Worm (Caenorhabditis elegans): ENCODE results near the gene T12A7.6.
A peak's percentile ranks its signal among the peaks of the same experiment; 100 is the strongest.

The T12A7.6 gene

DNA sequence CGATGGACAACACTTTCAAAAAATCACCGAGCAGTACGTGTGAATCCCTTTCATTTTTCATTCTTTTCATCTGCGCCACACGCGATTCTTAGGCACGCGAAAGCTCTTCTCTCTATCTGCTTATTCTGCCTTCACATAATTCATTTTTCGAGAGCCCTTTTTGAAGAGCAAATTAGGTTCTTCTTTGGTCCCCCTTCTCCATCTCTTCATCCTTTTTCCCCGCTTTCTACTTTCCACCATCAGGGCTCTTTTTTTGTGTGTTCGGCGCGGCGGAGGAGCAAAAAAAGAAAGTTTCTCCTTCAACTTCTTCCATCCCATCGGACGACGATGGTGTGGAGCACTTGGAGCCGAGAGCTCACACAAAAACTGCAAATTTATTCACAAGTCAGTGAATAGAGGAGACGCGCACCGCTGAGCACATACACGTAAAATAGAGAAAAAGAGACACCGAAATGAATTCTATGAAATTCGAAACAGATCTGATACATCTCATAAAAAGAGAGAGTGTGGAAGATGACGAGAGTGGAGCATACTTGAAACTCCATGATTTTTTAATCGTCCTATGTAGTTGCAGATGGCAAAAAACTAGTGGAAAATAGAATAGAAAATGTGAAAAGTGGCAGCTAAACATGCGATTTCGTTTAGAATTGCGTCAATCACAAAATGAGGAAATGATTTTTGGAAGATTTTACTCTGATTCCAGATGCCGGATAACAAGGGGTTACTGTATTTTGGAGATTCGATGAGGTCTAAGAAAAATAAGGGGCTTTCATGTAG, 36.2 kb downstream of the T12A7.6 start:
- peak; percentile 84 for TF ChIP-seq ces-1 (GFP tag; optimal IDR thresholded peaks at IDR 0.05)
- no peak for TF ChIP-seq nhr-2 (tag; optimal IDR thresholded peaks at IDR 0.05)

DNA sequence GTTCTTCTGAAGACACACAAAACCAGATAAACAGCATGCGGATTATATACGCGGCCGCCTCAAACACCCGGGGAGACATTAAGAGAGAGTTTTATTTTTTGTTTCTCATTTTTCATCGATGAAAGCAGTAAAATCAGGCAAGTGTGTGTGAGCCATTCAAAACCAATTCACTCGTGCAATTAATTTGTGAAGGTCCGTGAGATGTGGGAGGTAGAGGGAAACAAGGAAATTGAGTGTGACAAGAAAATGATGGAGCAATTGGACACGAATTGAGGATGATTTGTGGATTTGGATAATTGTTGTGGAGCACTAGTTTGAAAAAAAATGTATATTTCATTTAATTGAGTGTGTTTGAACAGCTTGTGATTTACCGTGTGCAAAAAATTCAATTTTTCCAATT, 38.8 kb downstream of the T12A7.6 start:
- TF ChIP-seq ztf-11 (tag; optimal IDR thresholded peaks at IDR 0.05) (no peak), unc-120 (tag; optimal IDR thresholded peaks at IDR 0.05; ENCODE audit: poor library complexity, severe bottlenecking) (no peak), unc-62 (GFP tag; optimal IDR thresholded peaks at IDR 0.05) (no peak), elt-3 (tag; optimal IDR thresholded peaks at IDR 0.05) (no peak), ceh-39 (tag; optimal IDR thresholded peaks at IDR 0.05) (no peak), mls-2 (tag; optimal IDR thresholded peaks at IDR 0.05) (no peak), drap-1 (GFP tag; optimal IDR thresholded peaks at IDR 0.05) (no peak), ceh-43 (GFP tag; optimal IDR thresholded peaks at IDR 0.05) (no peak), snpc-4 (tag; optimal IDR thresholded peaks at IDR 0.05) (no peak), bed-3 (GFP tag; optimal IDR thresholded peaks at IDR 0.05) (no peak), pha-4 (tag; optimal IDR thresholded peaks at IDR 0.05) (no peak), blmp-1 (tag; optimal IDR thresholded peaks at IDR 0.05) (no peak), nhr-28 (tag; optimal IDR thresholded peaks at IDR 0.05) (no peak), nhr-76 (tag; optimal IDR thresholded peaks at IDR 0.05) (no peak), lin-32 (GFP tag; optimal IDR thresholded peaks at IDR 0.05) (no peak), nhr-2 (tag; optimal IDR thresholded peaks at IDR 0.05) (no peak), lsy-2 (tag; optimal IDR thresholded peaks at IDR 0.05) (no peak)

DNA sequence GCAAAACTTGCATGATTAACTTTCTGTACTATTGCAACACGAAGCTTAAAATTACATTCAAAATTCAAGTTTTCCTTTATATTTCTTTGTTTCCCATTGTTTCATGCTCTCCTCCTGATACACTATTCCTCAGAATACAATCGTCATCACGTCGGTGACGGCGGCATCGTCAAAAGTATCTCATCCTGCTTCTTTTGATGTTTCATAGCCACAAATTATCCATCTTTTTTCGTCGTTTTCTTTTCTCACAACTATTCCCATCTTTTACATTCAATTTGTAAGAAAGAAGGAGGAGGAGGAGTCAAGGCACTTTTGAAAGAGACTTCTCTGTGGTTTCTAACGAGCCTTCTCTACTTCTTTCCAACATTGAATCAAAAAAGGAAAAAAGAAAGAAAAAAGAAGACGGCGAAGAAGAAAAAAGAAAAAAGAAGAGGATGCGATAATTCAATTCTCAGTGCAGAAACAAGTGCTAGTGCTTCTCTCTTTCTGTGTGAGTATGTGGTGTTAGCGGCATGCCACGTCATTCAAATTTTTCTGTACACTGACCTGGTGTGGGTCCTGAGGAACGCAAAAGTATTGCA, 39.5 kb downstream of the T12A7.6 start:
- TF ChIP-seq mab-5 (tag; optimal IDR thresholded peaks at IDR 0.05): no peak
- TF ChIP-seq ces-1 (GFP tag; optimal IDR thresholded peaks at IDR 0.05): peak; percentile 92
- TF ChIP-seq nhr-28 (tag; optimal IDR thresholded peaks at IDR 0.05): no peak
- TF ChIP-seq elt-1 (tag; optimal IDR thresholded peaks at IDR 0.05; ENCODE audit: borderline replicate concordance, insufficient read depth): no peak

- TF ChIP-seq mab-5 (tag; optimal IDR thresholded peaks at IDR 0.05) (no peak), ces-1 (GFP tag; optimal IDR thresholded peaks at IDR 0.05) (no peak), elt-1 (tag; optimal IDR thresholded peaks at IDR 0.05; ENCODE audit: borderline replicate concordance, insufficient read depth) (no peak), tbx-8 (GFP tag; optimal IDR thresholded peaks at IDR 0.05) (no peak), sptf-1 (tag; optimal IDR thresholded peaks at IDR 0.05) (no peak), lin-13 (tag; optimal IDR thresholded peaks at IDR 0.05) (no peak), sem-2 (GFP tag; optimal IDR thresholded peaks at IDR 0.05) (no peak), unc-120 (tag; optimal IDR thresholded peaks at IDR 0.05; ENCODE audit: poor library complexity, severe bottlenecking) (no peak), ztf-11 (tag; optimal IDR thresholded peaks at IDR 0.05) (no peak), unc-39 (tag; optimal IDR thresholded peaks at IDR 0.05) (no peak), snpc-4 (tag; optimal IDR thresholded peaks at IDR 0.05) (no peak)
Measured at ce11 chrIV:11792495-11792894, 43.5 kb downstream of the T12A7.6 start, which contains the start of gene H01G02.3. H01G02.3 (minus strand) TSS chrIV:11792595.

DNA sequence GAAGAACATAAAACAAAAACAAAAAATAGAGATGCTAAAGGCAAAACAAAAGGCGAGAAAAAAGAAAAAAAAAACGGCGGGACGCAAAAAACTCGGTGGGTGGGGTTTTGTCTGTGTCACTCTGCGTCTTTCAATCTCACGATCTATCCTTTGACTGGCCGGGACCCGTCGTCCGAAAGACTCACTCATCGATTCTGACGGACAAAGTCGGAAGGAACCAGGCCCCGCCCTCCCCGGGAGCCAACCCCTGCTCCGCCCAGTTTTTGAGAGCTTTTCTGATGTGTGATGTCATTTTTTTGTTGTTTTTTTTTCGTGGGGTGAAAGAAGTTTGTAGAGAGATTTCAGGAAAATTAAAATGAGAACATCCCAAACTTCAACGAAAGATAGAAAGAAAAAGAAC, 44.1 kb downstream of the T12A7.6 start:
- TF ChIP-seq ces-1 (GFP tag; optimal IDR thresholded peaks at IDR 0.05) (peak; percentile 73), nhr-28 (tag; optimal IDR thresholded peaks at IDR 0.05) (no peak)

- TF ChIP-seq ham-2 (GFP tag; optimal IDR thresholded peaks at IDR 0.05) (no peak), flh-1 (GFP tag; optimal IDR thresholded peaks at IDR 0.05) (no peak), snpc-4 (tag; optimal IDR thresholded peaks at IDR 0.05) (no peak), lin-13 (tag; optimal IDR thresholded peaks at IDR 0.05) (no peak), nhr-28 (tag; optimal IDR thresholded peaks at IDR 0.05) (no peak), nhr-2 (tag; optimal IDR thresholded peaks at IDR 0.05) (no peak), mab-5 (tag; optimal IDR thresholded peaks at IDR 0.05) (no peak), nhr-12 (tag; optimal IDR thresholded peaks at IDR 0.05) (no peak), bed-3 (GFP tag; optimal IDR thresholded peaks at IDR 0.05) (no peak), lsy-2 (tag; optimal IDR thresholded peaks at IDR 0.05) (no peak), M03D4.4 (tag; optimal IDR thresholded peaks at IDR 0.05) (no peak), ceh-39 (tag; optimal IDR thresholded peaks at IDR 0.05) (no peak)
Measured at ce11 chrIV:11795964-11796363, 46.9 kb downstream of the T12A7.6 start.

Data from whole organism, mixed stage, embryonic.